Fruit fly (Drosophila melanogaster) whole organism, prepupa: ENCODE results near the gene mRpS33.

ENCODE experiments used
- CG11294 ChIP-seq: fragments of 200-800 bp; sonication (Bioruptor generic); IDR thresholded peaks from 2 replicates; pipeline ENCODE4 v1.3.6; 2022; ENCODE audit warnings: missing biosample characterization, missing genetic modification characterization
- CG16779 ChIP-seq: fragments of 200-800 bp; sonication (Bioruptor generic); optimal IDR thresholded peaks from 3 replicates; lab custom pipeline; 2017; ENCODE audit warnings: missing biosample characterization, mild to moderate bottlenecking, missing genetic modification characterization
- Eip78C ChIP-seq: fragments of 200-800 bp; sonication (Bioruptor generic); peaks from one replicate; lab custom pipeline; 2016; ENCODE audit warnings: missing biosample characterization, missing genetic modification characterization
- Eip93F ChIP-seq: fragments of 200-800 bp; sonication (Bioruptor generic); optimal IDR thresholded peaks from 2 replicates; lab custom pipeline; 2016; ENCODE audit warnings: missing biosample characterization, mild to moderate bottlenecking, missing genetic modification characterization
- Ets21C ChIP-seq: fragments of 200-800 bp; sonication (Bioruptor generic); optimal IDR thresholded peaks from 3 replicates; lab custom pipeline; 2016; ENCODE audit warnings: missing biosample characterization, missing genetic modification characterization
- Hr38 ChIP-seq: sonication (Bioruptor generic); optimal IDR thresholded peaks from 2 replicates; lab custom pipeline; 2016; ENCODE audit warnings: missing biosample characterization, missing genetic modification characterization
- OdsH ChIP-seq: fragments of 200-800 bp; sonication (Bioruptor generic); optimal IDR thresholded peaks from 3 replicates; lab custom pipeline; 2016; ENCODE audit warnings: missing biosample characterization, missing genetic modification characterization
- Smox ChIP-seq: fragments of 200-800 bp; sonication (Bioruptor generic); optimal IDR thresholded peaks from 3 replicates; lab custom pipeline; 2016; ENCODE audit warnings: missing biosample characterization, missing genetic modification characterization
- acj6 ChIP-seq: fragments of 200-800 bp; sonication (Bioruptor generic); optimal IDR thresholded peaks from 3 replicates; lab custom pipeline; 2016; ENCODE audit warnings: missing biosample characterization, missing genetic modification characterization

- no peak for TF ChIP-seq Hr38
- TF ChIP-seq Ets21C, result no peak
- no peak for TF ChIP-seq Smox (GFP tag; lab: Kevin White, UChicago)
- TF ChIP-seq Eip78C, result no peak
- TF ChIP-seq CG16779 (tag; lab: Kevin White, UChicago), result no peak
- no peak for TF ChIP-seq OdsH (GFP tag; lab: Kevin White, UChicago)
- no peak for TF ChIP-seq CG11294 (GFP tag; lab: Robert Waterston, UW)
- TF ChIP-seq acj6 (GFP tag; lab: Kevin White, UChicago), result no peak
- no peak for TF ChIP-seq Eip93F (GFP tag; lab: Kevin White, UChicago)
Measured at dm6 chr3R:16456607-16457006, 20.2 kb upstream of the mRpS33 start.
